Worm (Caenorhabditis elegans) whole organism, young adult: ENCODE data around the gene F02D10.2.

Experiments
- B0019.2 ChIP-seq: fragments of 200-800 bp; sonication (Bioruptor generic); conservative IDR thresholded peaks from 2 replicates; pipeline ENCODE4 v1.3.6; 2022; ENCODE audit warnings: missing genetic modification reagents, missing genetic modification characterization, missing compliant biosample characterization
- F10E7.11 ChIP-seq: sonication (generic microtip); optimal IDR thresholded peaks from 2 replicates; lab custom pipeline; 2017; ENCODE audit warnings: mild to moderate bottlenecking, missing genetic modification characterization, moderate library complexity, missing compliant biosample characterization
- F23B12.7 ChIP-seq: sonication (generic microtip); optimal IDR thresholded peaks from 2 replicates; lab custom pipeline; 2017; ENCODE audit warnings: missing genetic modification characterization, mild to moderate bottlenecking, missing compliant biosample characterization, antibody characterized with exemption, moderate library complexity; ENCODE audit not compliant: insufficient read depth
- F39B2.1 ChIP-seq: fragments of 200-800 bp; sonication (Bioruptor generic); IDR thresholded peaks from 2 replicates; pipeline ENCODE4 v1.3.6; 2022; ENCODE audit warnings: missing genetic modification reagents, missing genetic modification characterization, missing compliant biosample characterization
- F49E8.2 ChIP-seq: sonication (generic microtip); optimal IDR thresholded peaks from 3 replicates; lab custom pipeline; 2017; ENCODE audit warnings: missing genetic modification characterization, mild to moderate bottlenecking, missing compliant biosample characterization, antibody characterized with exemption, moderate library complexity; ENCODE audit not compliant: insufficient read depth
- T07F8.4 ChIP-seq: sonication (generic microtip); optimal IDR thresholded peaks from 2 replicates; lab custom pipeline; 2016; ENCODE audit warnings: mild to moderate bottlenecking, missing genetic modification characterization, moderate library complexity, missing compliant biosample characterization
- Y53F4B.3 ChIP-seq: fragments of 200-800 bp; sonication (Bioruptor generic); IDR thresholded peaks from 2 replicates; pipeline ENCODE4 v1.3.6; 2022; ENCODE audit warnings: missing genetic modification reagents, missing genetic modification characterization, missing compliant biosample characterization
- Y53G8AR.9 ChIP-seq: fragments of 200-800 bp; sonication (Bioruptor generic); conservative IDR thresholded peaks from 2 replicates; pipeline ENCODE4 v1.3.6; 2022; ENCODE audit warnings: missing genetic modification reagents, missing genetic modification characterization, missing compliant biosample characterization
- Y67H2A.10 ChIP-seq: fragments of 200-800 bp; sonication (Bioruptor generic); conservative IDR thresholded peaks from 2 replicates; pipeline ENCODE4 v1.3.6; 2022; ENCODE audit warnings: missing genetic modification reagents, missing genetic modification characterization, missing compliant biosample characterization
- Y79H2A.3 ChIP-seq: fragments of 200-800 bp; sonication (Bioruptor generic); conservative IDR thresholded peaks from 2 replicates; pipeline ENCODE4 v1.3.6; 2022; ENCODE audit warnings: missing genetic modification reagents, missing genetic modification characterization, missing compliant biosample characterization
- ZK185.1 ChIP-seq: sonication (generic microtip); optimal IDR thresholded peaks from 2 replicates; lab custom pipeline; 2016; ENCODE audit warnings: mild to moderate bottlenecking, missing genetic modification characterization, missing compliant biosample characterization; ENCODE audit not compliant: poor library complexity, severe bottlenecking
- ama-1 ChIP-seq, 3 experiments: fragments of 150-350 bp in 1 of 3; sonication (generic microtip) in 2 of 3; optimal IDR thresholded peaks; 2 replicates each; lab custom pipeline; 2014 to 2018; ENCODE audit warnings: missing biosample characterization in 2 of 3, missing genetic modification characterization in 2 of 3, missing genetic modification reagents in 2 of 3
- aptf-2 ChIP-seq: fragments of 200-800 bp; sonication (Bioruptor generic); conservative IDR thresholded peaks from 2 replicates; pipeline ENCODE4 v1.3.6; 2022; ENCODE audit warnings: missing genetic modification reagents, missing genetic modification characterization, missing compliant biosample characterization
- atf-7 ChIP-seq: sonication (generic microtip); optimal IDR thresholded peaks from 2 replicates; lab custom pipeline; 2017; ENCODE audit warnings: mild to moderate bottlenecking, missing genetic modification characterization, missing compliant biosample characterization
- athp-1 ChIP-seq: sonication (generic microtip); optimal IDR thresholded peaks from 2 replicates; lab custom pipeline; 2017; ENCODE audit warnings: mild to moderate bottlenecking, missing genetic modification characterization, missing compliant biosample characterization
- attf-3 ChIP-seq: fragments of 200-800 bp; sonication (Bioruptor generic); conservative IDR thresholded peaks from 2 replicates; pipeline ENCODE4 v1.3.6; 2022; ENCODE audit warnings: missing genetic modification reagents, missing genetic modification characterization, missing compliant biosample characterization
- bed-2 ChIP-seq: fragments of 200-800 bp; sonication (Bioruptor generic); IDR thresholded peaks from 2 replicates; pipeline ENCODE4 v1.3.6; 2022; ENCODE audit warnings: missing genetic modification reagents, missing genetic modification characterization, missing compliant biosample characterization
- ccch-3 ChIP-seq: fragments of 200-800 bp; sonication (Bioruptor generic); optimal IDR thresholded peaks from 2 replicates; lab custom pipeline; 2018; ENCODE audit warnings: mild to moderate bottlenecking, missing genetic modification characterization, missing compliant biosample characterization
- cebp-1 ChIP-seq, 2 experiments: fragments of 200-800 bp in 1 of 2; sonication (Bioruptor generic) in 1 of 2; sonication (generic microtip) in 1 of 2; IDR thresholded peaks in 1 of 2; optimal IDR thresholded peaks in 1 of 2; 2 replicates each; pipeline versions ENCODE4 v1.3.6 to Lab custom; 2017 to 2022; ENCODE audit warnings: missing compliant biosample characterization in 2 of 2, missing genetic modification characterization in 2 of 2, mild to moderate bottlenecking in 1 of 2, missing genetic modification reagents in 1 of 2, moderate library complexity in 1 of 2
- ceh-79 ChIP-seq: sonication (generic microtip); optimal IDR thresholded peaks from 2 replicates; lab custom pipeline; 2017; ENCODE audit warnings: mild to moderate bottlenecking, missing genetic modification characterization, missing compliant biosample characterization
- chd-7 ChIP-seq: sonication (generic microtip); optimal IDR thresholded peaks from 2 replicates; lab custom pipeline; 2016; ENCODE audit warnings: mild to moderate bottlenecking, missing genetic modification characterization, moderate library complexity, missing compliant biosample characterization
- die-1 ChIP-seq: sonication (generic microtip); optimal IDR thresholded peaks from 2 replicates; lab custom pipeline; 2016; ENCODE audit warnings: missing genotype, mild to moderate bottlenecking, missing genetic modification characterization, missing compliant biosample characterization
- dpff-1 ChIP-seq: sonication (generic microtip); optimal IDR thresholded peaks from 2 replicates; lab custom pipeline; 2017; ENCODE audit warnings: mild to moderate bottlenecking, missing genetic modification characterization, missing compliant biosample characterization
- dpl-1 ChIP-seq: fragments of 150-350 bp; optimal IDR thresholded peaks from 2 replicates; lab custom pipeline; 2014; ENCODE audit warnings: missing biosample characterization, missing genetic modification reagents, missing genetic modification characterization
- egrh-3 ChIP-seq: fragments of 200-800 bp; sonication (Bioruptor generic); IDR thresholded peaks from 2 replicates; pipeline ENCODE4 v1.3.6; 2022; ENCODE audit warnings: missing genetic modification reagents, missing genetic modification characterization, missing compliant biosample characterization
- him-1 ChIP-seq: sonication (generic microtip); optimal IDR thresholded peaks from 2 replicates; lab custom pipeline; 2016; ENCODE audit warnings: missing genotype, missing genetic modification reagents, missing genetic modification characterization, missing compliant biosample characterization
- hlh-12 ChIP-seq: sonication (generic microtip); optimal IDR thresholded peaks from 2 replicates; lab custom pipeline; 2016; ENCODE audit warnings: missing genetic modification characterization, missing compliant biosample characterization
- hmg-1.2 ChIP-seq: fragments of 200-800 bp; sonication (Bioruptor generic); IDR thresholded peaks from 2 replicates; pipeline ENCODE4 v1.3.6; 2022; ENCODE audit warnings: missing genetic modification reagents, missing genetic modification characterization, missing compliant biosample characterization
- let-526 ChIP-seq: fragments of 200-800 bp; sonication (Bioruptor generic); IDR thresholded peaks from 2 replicates; pipeline ENCODE4 v1.3.6; 2022; ENCODE audit warnings: missing genetic modification reagents, missing genetic modification characterization, missing compliant biosample characterization
- let-607 ChIP-seq, 2 experiments: fragments of 200-800 bp in 1 of 2; sonication (Bioruptor generic) in 1 of 2; sonication (generic microtip) in 1 of 2; optimal IDR thresholded peaks; 2 replicates each; lab custom pipeline; 2016 to 2018; ENCODE audit warnings: mild to moderate bottlenecking in 2 of 2, missing compliant biosample characterization in 2 of 2, missing genetic modification characterization in 2 of 2, moderate library complexity in 2 of 2, missing genotype in 1 of 2
- lin-26 ChIP-seq: fragments of 200-800 bp; sonication (Bioruptor generic); IDR thresholded peaks from 2 replicates; pipeline ENCODE4 v1.3.6; 2022; ENCODE audit warnings: missing genetic modification reagents, missing genetic modification characterization, missing compliant biosample characterization
- lir-1 ChIP-seq: fragments of 200-800 bp; sonication (Bioruptor generic); conservative IDR thresholded peaks from 2 replicates; pipeline ENCODE4 v1.3.6; 2022; ENCODE audit warnings: missing genetic modification reagents, missing genetic modification characterization, missing compliant biosample characterization
- madf-3 ChIP-seq: fragments of 200-800 bp; sonication (Bioruptor generic); IDR thresholded peaks from 2 replicates; pipeline ENCODE4 v1.3.6; 2022; ENCODE audit warnings: missing genetic modification reagents, missing genetic modification characterization, missing compliant biosample characterization
- nfyb-1 ChIP-seq: fragments of 200-800 bp; sonication (Bioruptor generic); IDR thresholded peaks from 2 replicates; pipeline ENCODE4 v1.3.6; 2022; ENCODE audit warnings: missing genetic modification reagents, missing genetic modification characterization, missing compliant biosample characterization
- nhr-179 ChIP-seq: sonication (generic microtip); optimal IDR thresholded peaks from 2 replicates; lab custom pipeline; 2016; ENCODE audit warnings: mild to moderate bottlenecking, missing genetic modification characterization, missing compliant biosample characterization
- nhr-80 ChIP-seq: sonication (generic microtip); optimal IDR thresholded peaks from 2 replicates; lab custom pipeline; 2016; ENCODE audit warnings: missing genetic modification characterization, missing compliant biosample characterization
- pha-4 ChIP-seq: fragments of 150-350 bp; sonication (generic microtip); optimal IDR thresholded peaks from 2 replicates; lab custom pipeline; 2014; ENCODE audit warnings: missing biosample characterization, missing genetic modification reagents, missing genetic modification characterization
- rcor-1 ChIP-seq: fragments of 200-800 bp; sonication (Bioruptor generic); IDR thresholded peaks from 2 replicates; pipeline ENCODE4 v1.3.6; 2022; ENCODE audit warnings: missing genetic modification reagents, missing genetic modification characterization, missing compliant biosample characterization
- repo-1 ChIP-seq: sonication (generic microtip); optimal IDR thresholded peaks from 2 replicates; lab custom pipeline; 2017; ENCODE audit warnings: mild to moderate bottlenecking, missing genetic modification characterization, missing compliant biosample characterization
- snpc-1.3 ChIP-seq: sonication (generic microtip); optimal IDR thresholded peaks from 2 replicates; lab custom pipeline; 2017; ENCODE audit warnings: missing genetic modification characterization, mild to moderate bottlenecking, missing compliant biosample characterization, antibody characterized with exemption, moderate library complexity, missing genotype, missing genetic modification reagents; ENCODE audit not compliant: insufficient read depth
- snpc-3.4 ChIP-seq: sonication (generic microtip); optimal IDR thresholded peaks from 2 replicates; lab custom pipeline; 2017; ENCODE audit warnings: missing genetic modification characterization, mild to moderate bottlenecking, missing compliant biosample characterization, antibody characterized with exemption, moderate library complexity, missing genotype, missing genetic modification reagents
- tbp1 ChIP-seq: fragments of 200-800 bp; sonication (Bioruptor generic); optimal IDR thresholded peaks from 2 replicates; lab custom pipeline; 2018; ENCODE audit warnings: mild to moderate bottlenecking, missing genetic modification characterization, missing compliant biosample characterization
- zim-3 ChIP-seq: sonication (generic microtip); optimal IDR thresholded peaks from 2 replicates; lab custom pipeline; 2017; ENCODE audit warnings: mild to moderate bottlenecking, missing genetic modification characterization, moderate library complexity, missing compliant biosample characterization
- ztf-18 ChIP-seq: sonication (generic microtip); optimal IDR thresholded peaks from 2 replicates; lab custom pipeline; 2016; ENCODE audit warnings: missing genotype, mild to moderate bottlenecking, missing genetic modification characterization, missing compliant biosample characterization
- ztf-25 ChIP-seq: fragments of 200-800 bp; sonication (Bioruptor generic); IDR thresholded peaks from 2 replicates; pipeline ENCODE4 v1.3.6; 2022; ENCODE audit warnings: missing genetic modification reagents, missing genetic modification characterization, missing compliant biosample characterization
- ztf-28 ChIP-seq: fragments of 200-800 bp; sonication (Bioruptor generic); IDR thresholded peaks from 2 replicates; pipeline ENCODE4 v1.3.6; 2022; ENCODE audit warnings: missing genetic modification reagents, missing genetic modification characterization, missing compliant biosample characterization
- ztf-6 ChIP-seq: fragments of 200-800 bp; sonication (Bioruptor generic); IDR thresholded peaks from 2 replicates; pipeline ENCODE4 v1.3.6; 2022; ENCODE audit warnings: missing genetic modification reagents, missing genetic modification characterization, missing compliant biosample characterization

Gene F02D10.2

ce11 chrX:13511796-13512195 lies 48.1 kb upstream of the F02D10.2 start (continued):
- TF ChIP-seq atf-7 (tag; lab: Kevin White, UChicago) (peak; percentile 52), ztf-6 (GFP tag; lab: Robert Waterston, UW) (no peak), aptf-2 (GFP tag; lab: Robert Waterston, UW) (no peak), ZK185.1 (tag; lab: Kevin White, UChicago) (peak; percentile 88), dpl-1 (GFP tag; lab: Kevin White, UChicago) (no peak), hlh-12 (peak; percentile 54), ceh-79 (tag; lab: Kevin White, UChicago) (peak; percentile 6), lin-26 (GFP tag; lab: Robert Waterston, UW) (peak; percentile 90), egrh-3 (no peak), ztf-18 (tag; lab: Kevin White, UChicago) (peak; percentile 67), nfyb-1 (GFP tag; lab: Robert Waterston, UW) (peak; percentile 89), Y53G8AR.9 (GFP tag; lab: Robert Waterston, UW) (peak; percentile 62), B0019.2 (no peak), ccch-3 (GFP tag; lab: Kevin White, UChicago) (no peak), F23B12.7 (tag; lab: Kevin White, UChicago) (peak; percentile 8), nhr-179 (tag; lab: Kevin White, UChicago) (no peak), ztf-28 (GFP tag; lab: Robert Waterston, UW) (0 out of 2 replicates have a peak, but pooled peaks have one; percentile 48), F39B2.1 (no peak), ztf-25 (GFP tag; lab: Robert Waterston, UW) (0 out of 2 replicates have a peak, but pooled peaks have one; percentile 32), Y53F4B.3 (GFP tag; lab: Robert Waterston, UW) (peak; percentile 65; the same call in 1 of the 2 replicates), cebp-1 (GFP tag; IDR thresholded peaks at IDR 0.05; lab: Robert Waterston, UW) (no peak), cebp-1 (tag; optimal IDR thresholded peaks at IDR 0.05; lab: Kevin White, UChicago) (no peak), pha-4 (tag; lab: Kevin White, UChicago) (no peak), chd-7 (tag; lab: Kevin White, UChicago) (peak; percentile 65), T07F8.4 (tag; lab: Kevin White, UChicago) (peak; percentile 40), let-526 (no peak), zim-3 (tag; lab: Kevin White, UChicago) (peak; percentile 34), repo-1 (peak; percentile 34), hmg-1.2 (GFP tag; lab: Robert Waterston, UW) (peak; percentile 71), Y67H2A.10 (no peak; the same call in 1 of the 2 replicates), F49E8.2 (no peak), die-1 (peak; percentile 89), dpff-1 (tag; lab: Kevin White, UChicago) (no peak), snpc-3.4 (tag; lab: Kevin White, UChicago) (peak; percentile 73), lir-1 (GFP tag; lab: Robert Waterston, UW) (no peak), him-1 (tag; lab: Kevin White, UChicago) (peak; percentile 92), nhr-80 (tag; lab: Kevin White, UChicago) (peak; percentile 25), bed-2 (GFP tag; lab: Robert Waterston, UW) (no peak), ama-1 (optimal IDR thresholded peaks at IDR 0.05; lab: Kevin White, UChicago) (no peak), ama-1 (GFP tag; optimal IDR thresholded peaks at IDR 0.05; lab: Kevin White, UChicago) (peak; percentile 53 to 59), rcor-1 (GFP tag; lab: Robert Waterston, UW) (peak; percentile 71), attf-3 (GFP tag; lab: Robert Waterston, UW) (peak; percentile 57), snpc-1.3 (tag; lab: Kevin White, UChicago) (peak; percentile 62), F10E7.11 (tag; lab: Kevin White, UChicago) (peak; percentile 35), Y79H2A.3 (GFP tag; lab: Robert Waterston, UW) (no peak), madf-3 (GFP tag; lab: Robert Waterston, UW) (no peak), let-607 (tag; optimal IDR thresholded peaks at IDR 0.05; lab: Kevin White, UChicago) (peak in 1 of 2 experiments; percentile 30), athp-1 (tag; lab: Kevin White, UChicago) (peak; percentile 53), tbp1 (GFP tag; lab: Kevin White, UChicago) (peak; percentile 93)
